Worm (Caenorhabditis elegans) whole organism, young adult: Measurements from ENCODE around the gene fbxl-5.

Experiments
- B0261.1 ChIP-seq: sonication (generic microtip); optimal IDR thresholded peaks from 2 replicates; lab custom pipeline; 2016; ENCODE audit warnings: mild to moderate bottlenecking, missing genetic modification characterization, moderate library complexity, missing compliant biosample characterization
- B0336.3 ChIP-seq: fragments of 200-800 bp; sonication (Bioruptor generic); IDR thresholded peaks from 2 replicates; pipeline ENCODE4 v1.3.6; 2022; ENCODE audit warnings: missing genetic modification characterization, missing compliant biosample characterization
- C06A6.2 ChIP-seq: fragments of 200-800 bp; sonication (Bioruptor generic); conservative IDR thresholded peaks from 2 replicates; pipeline ENCODE4 v1.3.6; 2022; ENCODE audit warnings: missing genetic modification characterization, missing compliant biosample characterization
- F22D6.2 ChIP-seq: sonication (generic microtip); optimal IDR thresholded peaks from 2 replicates; lab custom pipeline; 2016; ENCODE audit warnings: mild to moderate bottlenecking, missing genetic modification characterization, missing compliant biosample characterization
- F33H1.4 ChIP-seq: fragments of 200-800 bp; sonication (Bioruptor generic); IDR thresholded peaks from 2 replicates; pipeline ENCODE4 v1.3.6; 2022; ENCODE audit warnings: missing genetic modification reagents, missing genetic modification characterization, missing compliant biosample characterization
- F57A8.1 ChIP-seq: fragments of 200-800 bp; sonication (Bioruptor generic); optimal IDR thresholded peaks from 2 replicates; lab custom pipeline; 2018; ENCODE audit warnings: mild to moderate bottlenecking, missing genetic modification characterization, moderate library complexity, missing compliant biosample characterization
- F57C9.4 ChIP-seq: sonication (generic microtip); optimal IDR thresholded peaks from 2 replicates; lab custom pipeline; 2017; ENCODE audit warnings: mild to moderate bottlenecking, missing genetic modification characterization, missing compliant biosample characterization
- K12H6.12 ChIP-seq: fragments of 200-800 bp; sonication (Bioruptor generic); optimal IDR thresholded peaks from 2 replicates; lab custom pipeline; 2018; ENCODE audit warnings: mild to moderate bottlenecking, missing genetic modification characterization, missing compliant biosample characterization
- T07F8.4 ChIP-seq: sonication (generic microtip); optimal IDR thresholded peaks from 2 replicates; lab custom pipeline; 2016; ENCODE audit warnings: mild to moderate bottlenecking, missing genetic modification characterization, moderate library complexity, missing compliant biosample characterization
- ZK185.1 ChIP-seq: sonication (generic microtip); optimal IDR thresholded peaks from 2 replicates; lab custom pipeline; 2016; ENCODE audit warnings: mild to moderate bottlenecking, missing genetic modification characterization, missing compliant biosample characterization; ENCODE audit not compliant: poor library complexity, severe bottlenecking
- ama-1 ChIP-seq, 3 experiments: fragments of 150-350 bp in 1 of 3; sonication (generic microtip) in 2 of 3; optimal IDR thresholded peaks; 2 replicates each; lab custom pipeline; 2014 to 2018; ENCODE audit warnings: missing biosample characterization in 2 of 3, missing genetic modification characterization in 2 of 3, missing genetic modification reagents in 2 of 3
- aptf-2 ChIP-seq: fragments of 200-800 bp; sonication (Bioruptor generic); conservative IDR thresholded peaks from 2 replicates; pipeline ENCODE4 v1.3.6; 2022; ENCODE audit warnings: missing genetic modification reagents, missing genetic modification characterization, missing compliant biosample characterization
- athp-1 ChIP-seq: sonication (generic microtip); optimal IDR thresholded peaks from 2 replicates; lab custom pipeline; 2017; ENCODE audit warnings: mild to moderate bottlenecking, missing genetic modification characterization, missing compliant biosample characterization
- attf-3 ChIP-seq: fragments of 200-800 bp; sonication (Bioruptor generic); conservative IDR thresholded peaks from 2 replicates; pipeline ENCODE4 v1.3.6; 2022; ENCODE audit warnings: missing genetic modification reagents, missing genetic modification characterization, missing compliant biosample characterization
- ccch-3 ChIP-seq: fragments of 200-800 bp; sonication (Bioruptor generic); optimal IDR thresholded peaks from 2 replicates; lab custom pipeline; 2018; ENCODE audit warnings: mild to moderate bottlenecking, missing genetic modification characterization, missing compliant biosample characterization
- cebp-1 ChIP-seq, 2 experiments: fragments of 200-800 bp in 1 of 2; sonication (Bioruptor generic) in 1 of 2; sonication (generic microtip) in 1 of 2; IDR thresholded peaks in 1 of 2; optimal IDR thresholded peaks in 1 of 2; 2 replicates each; pipeline versions ENCODE4 v1.3.6 to Lab custom; 2017 to 2022; ENCODE audit warnings: missing compliant biosample characterization in 2 of 2, missing genetic modification characterization in 2 of 2, mild to moderate bottlenecking in 1 of 2, missing genetic modification reagents in 1 of 2, moderate library complexity in 1 of 2
- ceh-27 ChIP-seq: fragments of 200-800 bp; sonication (Bioruptor generic); optimal IDR thresholded peaks from 2 replicates; lab custom pipeline; 2018; ENCODE audit warnings: mild to moderate bottlenecking, missing genetic modification characterization, moderate library complexity, missing compliant biosample characterization
- ceh-58 ChIP-seq: fragments of 200-800 bp; sonication (Bioruptor generic); IDR thresholded peaks from 2 replicates; pipeline ENCODE4 v1.3.6; 2022; ENCODE audit warnings: missing genetic modification characterization, missing compliant biosample characterization
- ceh-79 ChIP-seq: sonication (generic microtip); optimal IDR thresholded peaks from 2 replicates; lab custom pipeline; 2017; ENCODE audit warnings: mild to moderate bottlenecking, missing genetic modification characterization, missing compliant biosample characterization
- die-1 ChIP-seq: sonication (generic microtip); optimal IDR thresholded peaks from 2 replicates; lab custom pipeline; 2016; ENCODE audit warnings: missing genotype, mild to moderate bottlenecking, missing genetic modification characterization, missing compliant biosample characterization
- dox-1 ChIP-seq: fragments of 200-800 bp; sonication (Bioruptor generic); IDR thresholded peaks from 2 replicates; pipeline ENCODE4 v1.3.6; 2022; ENCODE audit warnings: missing genetic modification reagents, missing genetic modification characterization, missing compliant biosample characterization
- efl-1 ChIP-seq: fragments of 150-350 bp; optimal IDR thresholded peaks from 2 replicates; lab custom pipeline; 2014; ENCODE audit warnings: missing biosample characterization, missing genetic modification reagents, missing genetic modification characterization
- egl-18 ChIP-seq: fragments of 200-800 bp; sonication (Bioruptor generic); IDR thresholded peaks from 2 replicates; pipeline ENCODE4 v1.3.6; 2022; ENCODE audit warnings: missing genetic modification reagents, missing genetic modification characterization, missing compliant biosample characterization
- egrh-3 ChIP-seq: fragments of 200-800 bp; sonication (Bioruptor generic); IDR thresholded peaks from 2 replicates; pipeline ENCODE4 v1.3.6; 2022; ENCODE audit warnings: missing genetic modification reagents, missing genetic modification characterization, missing compliant biosample characterization
- hlh-26 ChIP-seq: fragments of 200-800 bp; sonication (Bioruptor generic); conservative IDR thresholded peaks from 2 replicates; pipeline ENCODE4 v1.3.6; 2022; ENCODE audit warnings: missing genetic modification reagents, missing genetic modification characterization, missing compliant biosample characterization
- hmg-1.2 ChIP-seq: fragments of 200-800 bp; sonication (Bioruptor generic); IDR thresholded peaks from 2 replicates; pipeline ENCODE4 v1.3.6; 2022; ENCODE audit warnings: missing genetic modification reagents, missing genetic modification characterization, missing compliant biosample characterization
- let-526 ChIP-seq: fragments of 200-800 bp; sonication (Bioruptor generic); IDR thresholded peaks from 2 replicates; pipeline ENCODE4 v1.3.6; 2022; ENCODE audit warnings: missing genetic modification reagents, missing genetic modification characterization, missing compliant biosample characterization
- lin-35 ChIP-seq, 3 experiments: fragments of 150-350 bp in 2 of 3; sonication (generic microtip) in 1 of 3; optimal IDR thresholded peaks; 2 replicates each; lab custom pipeline; 2014 to 2018; ENCODE audit warnings: missing biosample characterization in 3 of 3, missing genetic modification characterization in 3 of 3, missing genetic modification reagents in 3 of 3
- lin-54 ChIP-seq: fragments of 200-800 bp; sonication (Bioruptor generic); optimal IDR thresholded peaks from 2 replicates; lab custom pipeline; 2018; ENCODE audit warnings: mild to moderate bottlenecking, missing genetic modification characterization, missing compliant biosample characterization
- lir-1 ChIP-seq: fragments of 200-800 bp; sonication (Bioruptor generic); conservative IDR thresholded peaks from 2 replicates; pipeline ENCODE4 v1.3.6; 2022; ENCODE audit warnings: missing genetic modification reagents, missing genetic modification characterization, missing compliant biosample characterization
- madf-3 ChIP-seq: fragments of 200-800 bp; sonication (Bioruptor generic); IDR thresholded peaks from 2 replicates; pipeline ENCODE4 v1.3.6; 2022; ENCODE audit warnings: missing genetic modification reagents, missing genetic modification characterization, missing compliant biosample characterization
- madf-6 ChIP-seq: fragments of 200-800 bp; sonication (Bioruptor generic); IDR thresholded peaks from 2 replicates; pipeline ENCODE4 v1.3.6; 2022; ENCODE audit warnings: missing genetic modification reagents, missing genetic modification characterization, missing compliant biosample characterization
- mcd-1 ChIP-seq: fragments of 200-800 bp; sonication (Bioruptor generic); IDR thresholded peaks from 2 replicates; pipeline ENCODE4 v1.3.6; 2022; ENCODE audit warnings: missing genetic modification reagents, missing genetic modification characterization, missing compliant biosample characterization
- nhr-80 ChIP-seq: sonication (generic microtip); optimal IDR thresholded peaks from 2 replicates; lab custom pipeline; 2016; ENCODE audit warnings: missing genetic modification characterization, missing compliant biosample characterization
- nhr-90 ChIP-seq: sonication (generic microtip); optimal IDR thresholded peaks from 2 replicates; lab custom pipeline; 2016; ENCODE audit warnings: missing genotype, mild to moderate bottlenecking, missing genetic modification characterization, missing compliant biosample characterization
- rec-8 ChIP-seq, 2 experiments: sonication (generic microtip); optimal IDR thresholded peaks; 2 replicates each; lab custom pipeline; 2016; ENCODE audit warnings: mild to moderate bottlenecking in 2 of 2, missing genetic modification characterization in 2 of 2, missing genetic modification reagents in 2 of 2, missing genotype in 2 of 2, missing biosample characterization in 1 of 2, missing compliant biosample characterization in 1 of 2, moderate library complexity in 1 of 2
- rpc-1 ChIP-seq, 2 experiments: fragments of 150-350 bp in 1 of 2; sonication (generic microtip) in 1 of 2; optimal IDR thresholded peaks; 2 replicates each; lab custom pipeline; 2014 to 2018; ENCODE audit warnings: missing biosample characterization in 1 of 2, missing genetic modification characterization in 1 of 2, missing genetic modification reagents in 1 of 2, missing genotype in 1 of 2
- sdz-38 ChIP-seq: sonication (generic microtip); optimal IDR thresholded peaks from 2 replicates; lab custom pipeline; 2016; ENCODE audit warnings: missing genotype, missing genetic modification characterization, missing compliant biosample characterization
- sea-2 ChIP-seq: fragments of 200-800 bp; sonication (Bioruptor generic); IDR thresholded peaks from 2 replicates; pipeline ENCODE4 v1.3.6; 2022; ENCODE audit warnings: missing genetic modification characterization, missing compliant biosample characterization
- tbp1 ChIP-seq: fragments of 200-800 bp; sonication (Bioruptor generic); optimal IDR thresholded peaks from 2 replicates; lab custom pipeline; 2018; ENCODE audit warnings: mild to moderate bottlenecking, missing genetic modification characterization, missing compliant biosample characterization
- zfh-2 ChIP-seq: fragments of 200-800 bp; sonication (Bioruptor generic); conservative IDR thresholded peaks from 2 replicates; pipeline ENCODE4 v1.3.6; 2022; ENCODE audit warnings: missing genetic modification reagents, missing genetic modification characterization, missing compliant biosample characterization
- zim-3 ChIP-seq: sonication (generic microtip); optimal IDR thresholded peaks from 2 replicates; lab custom pipeline; 2017; ENCODE audit warnings: mild to moderate bottlenecking, missing genetic modification characterization, moderate library complexity, missing compliant biosample characterization
- ztf-22 ChIP-seq: fragments of 200-800 bp; sonication (Bioruptor generic); optimal IDR thresholded peaks from 2 replicates; lab custom pipeline; 2018; ENCODE audit warnings: mild to moderate bottlenecking, missing genetic modification characterization, moderate library complexity, missing compliant biosample characterization

fbxl-5 gene

DNA sequence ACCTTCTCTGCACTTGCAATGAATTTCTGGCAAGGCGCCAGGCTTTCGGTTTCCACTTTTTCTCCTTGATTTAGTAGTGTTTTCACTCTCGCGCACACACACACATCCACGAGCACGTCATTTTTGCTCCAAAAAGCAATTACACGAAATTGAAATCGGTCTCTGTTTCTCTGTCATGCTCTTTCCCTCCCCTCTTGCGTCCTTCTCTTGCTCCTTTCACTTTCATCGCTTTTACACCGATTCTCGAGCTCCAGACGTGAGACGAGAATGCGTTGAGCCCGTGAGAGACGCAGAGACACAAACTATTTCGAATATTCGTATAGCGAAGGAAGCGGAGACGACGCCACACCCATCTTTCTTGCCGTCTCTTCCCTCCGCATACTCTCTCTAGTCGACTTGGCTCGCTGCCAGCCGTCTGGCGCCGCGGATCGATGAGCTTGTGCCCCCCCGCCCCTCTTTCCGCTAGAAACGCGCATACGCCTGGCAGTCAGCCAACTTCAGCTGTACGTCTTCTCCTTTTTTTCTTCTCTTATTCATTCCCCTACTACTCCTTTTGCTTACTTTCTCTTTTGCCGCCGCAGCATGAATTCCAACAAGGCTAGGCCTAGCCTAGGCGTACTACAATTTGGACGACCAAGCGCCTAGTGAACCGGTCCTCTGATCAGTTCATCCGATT lies 14.6 kb upstream of the fbxl-5 start (continued):
- TF ChIP-seq athp-1 (tag; lab: Kevin White, UChicago) (peak; percentile 22), lin-35 (GFP tag; optimal IDR thresholded peaks at IDR 0.05; lab: Kevin White, UChicago) (peak in 1 of 3 experiments; percentile 77), T07F8.4 (no peak), F57C9.4 (tag; lab: Kevin White, UChicago) (no peak), mcd-1 (GFP tag; lab: Robert Waterston, UW) (peak; percentile 67), egrh-3 (peak; percentile 78; the same call in 1 of the 2 replicates), F57A8.1 (GFP tag; lab: Kevin White, UChicago) (no peak), C06A6.2 (GFP tag; lab: Robert Waterston, UW) (no peak), zfh-2 (peak; percentile 99), let-526 (GFP tag; lab: Robert Waterston, UW) (no peak), K12H6.12 (peak; percentile 94), die-1 (tag; lab: Kevin White, UChicago) (peak; percentile 24), ztf-22 (GFP tag; lab: Kevin White, UChicago) (no peak), nhr-90 (no peak), F33H1.4 (GFP tag; lab: Robert Waterston, UW) (no peak), F22D6.2 (tag; lab: Kevin White, UChicago) (no peak), lir-1 (GFP tag; lab: Robert Waterston, UW) (no peak), rec-8 (tag; optimal IDR thresholded peaks at IDR 0.05; lab: Kevin White, UChicago) (no peak), lin-54 (GFP tag; lab: Kevin White, UChicago) (no peak), tbp1 (no peak), attf-3 (GFP tag; lab: Robert Waterston, UW) (no peak), sdz-38 (tag; lab: Kevin White, UChicago) (no peak), ama-1 (optimal IDR thresholded peaks at IDR 0.05; lab: Kevin White, UChicago) (no peak), ama-1 (GFP tag; optimal IDR thresholded peaks at IDR 0.05; lab: Kevin White, UChicago) (no peak), madf-6 (GFP tag; lab: Robert Waterston, UW) (no peak), aptf-2 (no peak), ceh-58 (GFP tag; lab: Robert Waterston, UW) (no peak), madf-3 (GFP tag; lab: Robert Waterston, UW) (no peak), nhr-80 (peak; percentile 63)
- TF ChIP-seq, all 124 proteins: peak for 24

DNA sequence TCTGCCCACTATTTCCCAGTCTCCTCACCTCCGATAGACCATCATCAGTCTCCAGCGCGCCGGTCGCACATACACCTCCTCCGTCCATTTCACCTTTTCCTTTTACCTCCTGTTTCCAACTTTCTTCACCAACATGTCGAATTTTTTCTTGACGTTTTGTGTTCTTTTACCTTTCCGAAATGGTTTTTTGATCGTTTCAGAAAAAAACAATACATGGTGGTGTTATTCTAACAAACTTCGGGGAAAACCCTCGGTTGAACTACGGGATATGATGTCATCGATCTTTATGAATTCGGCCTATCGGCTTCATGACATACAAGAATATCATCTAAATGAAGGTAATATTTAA lies 14.1 kb upstream of the fbxl-5 start, which contains the start of gene Y97E10C.1:
Y97E10C.1 (plus strand) TSS at position 201 of the 349 bp plus-strand sequence.
- TF ChIP-seq rpc-1 (optimal IDR thresholded peaks at IDR 0.05; lab: Kevin White, UChicago) (no peak), rpc-1 (tag; optimal IDR thresholded peaks at IDR 0.05; lab: Kevin White, UChicago) (no peak), nhr-80 (no peak), sea-2 (GFP tag; lab: Robert Waterston, UW) (no peak), efl-1 (GFP tag; lab: Kevin White, UChicago) (no peak), zim-3 (tag; lab: Kevin White, UChicago) (no peak), ZK185.1 (tag; lab: Kevin White, UChicago) (no peak), lin-35 (GFP tag; optimal IDR thresholded peaks at IDR 0.05; lab: Kevin White, UChicago) (no peak), lir-1 (GFP tag; lab: Robert Waterston, UW) (no peak), let-526 (GFP tag; lab: Robert Waterston, UW) (no peak), ccch-3 (GFP tag; lab: Kevin White, UChicago) (no peak), hlh-26 (no peak)

DNA sequence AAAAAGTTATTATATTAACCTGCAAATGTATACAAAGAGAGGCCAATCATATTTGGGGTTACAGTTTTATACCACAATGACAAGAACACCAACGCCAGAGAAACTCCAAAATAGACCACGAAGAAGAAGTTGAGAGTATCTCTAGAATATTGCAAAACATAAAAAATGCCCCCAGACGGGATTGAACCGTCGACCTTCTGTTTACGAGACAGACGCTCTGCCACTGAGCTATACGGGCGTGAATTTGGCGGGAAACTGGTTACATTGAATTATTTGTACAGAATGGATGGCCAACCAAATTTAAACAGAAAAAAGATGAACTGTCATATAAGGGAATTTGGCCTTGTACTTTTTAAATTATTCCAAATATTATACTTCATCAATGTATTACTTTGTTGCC lies 12.2 kb upstream of the fbxl-5 start:
- TF ChIP-seq ccch-3 (GFP tag; lab: Kevin White, UChicago) (no peak), ceh-79 (tag; lab: Kevin White, UChicago) (no peak), ama-1 (optimal IDR thresholded peaks at IDR 0.05; lab: Kevin White, UChicago) (no peak), ama-1 (GFP tag; optimal IDR thresholded peaks at IDR 0.05; lab: Kevin White, UChicago) (peak in 1 of 2 experiments; percentile 50), F57C9.4 (tag; lab: Kevin White, UChicago) (no peak), nhr-80 (no peak), B0336.3 (GFP tag; lab: Robert Waterston, UW) (0 out of 2 replicates have a peak, but pooled peaks have one; percentile 18), egl-18 (GFP tag; lab: Robert Waterston, UW) (no peak), B0261.1 (tag; lab: Kevin White, UChicago) (peak; percentile 76), ceh-27 (GFP tag; lab: Kevin White, UChicago) (peak; percentile 22), dox-1 (GFP tag; lab: Robert Waterston, UW) (peak; percentile 45; the same call in 1 of the 2 replicates), cebp-1 (GFP tag; IDR thresholded peaks at IDR 0.05; lab: Robert Waterston, UW) (no peak), cebp-1 (tag; optimal IDR thresholded peaks at IDR 0.05; lab: Kevin White, UChicago) (peak; percentile 47), C06A6.2 (GFP tag; lab: Robert Waterston, UW) (no peak), hmg-1.2 (GFP tag; lab: Robert Waterston, UW) (peak; percentile 42; the same call in 1 of the 2 replicates), F22D6.2 (tag; lab: Kevin White, UChicago) (no peak), efl-1 (GFP tag; lab: Kevin White, UChicago) (no peak)
